Worm (Caenorhabditis elegans) whole organism, L4 larva: ENCODE data around the gene pqn-53.

Experiments used
- F44E2.7 ChIP-seq: fragments of 200-800 bp; sonication (Bioruptor generic); IDR thresholded peaks from 2 replicates; pipeline ENCODE4 v2.1.2; 2022; ENCODE audit warnings: missing genetic modification characterization, missing compliant biosample characterization
- T20F7.1 ChIP-seq: fragments of 200-800 bp; sonication (Bioruptor generic); optimal IDR thresholded peaks from 2 replicates; lab custom pipeline; 2018; ENCODE audit warnings: mild to moderate bottlenecking, missing genetic modification characterization, missing compliant biosample characterization
- T26A8.4 ChIP-seq: fragments of 200-800 bp; sonication (Bioruptor generic); IDR thresholded peaks from 2 replicates; pipeline ENCODE4 v1.3.6; 2022; ENCODE audit warnings: missing genetic modification characterization, missing compliant biosample characterization
- Y75B8A.6 ChIP-seq: fragments of 200-800 bp; sonication (Bioruptor generic); IDR thresholded peaks from 2 replicates; pipeline ENCODE4 v1.3.6; 2022; ENCODE audit warnings: missing genetic modification reagents, missing genetic modification characterization, missing compliant biosample characterization
- aha-1 ChIP-seq: fragments of 150-350 bp; peaks from one replicate; lab custom pipeline; 2014; ENCODE audit warnings: missing biosample characterization, missing genetic modification characterization
- aly-2 ChIP-seq: sonication (generic microtip); optimal IDR thresholded peaks from 2 replicates; lab custom pipeline; 2018; ENCODE audit warnings: missing biosample characterization, missing genetic modification characterization
- ama-1 ChIP-seq: fragments of 150-350 bp; optimal IDR thresholded peaks from 2 replicates; lab custom pipeline; 2014; ENCODE audit warnings: inconsistent platforms, mixed read lengths
- arid-1 ChIP-seq: fragments of 200-800 bp; sonication (Bioruptor generic); conservative IDR thresholded peaks from 2 replicates; pipeline ENCODE4 v1.3.6; 2022; ENCODE audit warnings: missing genetic modification reagents, missing genetic modification characterization, missing compliant biosample characterization
- ceh-28 ChIP-seq: fragments of 150-350 bp; optimal IDR thresholded peaks from 2 replicates; lab custom pipeline; 2014; ENCODE audit warnings: missing biosample characterization, missing genetic modification reagents, missing genetic modification characterization
- ceh-32 ChIP-seq: sonication (generic microtip); optimal IDR thresholded peaks from 2 replicates; lab custom pipeline; 2016; ENCODE audit warnings: mild to moderate bottlenecking, missing genetic modification characterization, missing compliant biosample characterization; ENCODE audit not compliant: poor library complexity
- ceh-82 ChIP-seq: sonication (generic microtip); optimal IDR thresholded peaks from 2 replicates; lab custom pipeline; 2017; ENCODE audit warnings: missing biosample characterization, missing genetic modification characterization
- ctbp-1 ChIP-seq: fragments of 200-800 bp; sonication (Bioruptor generic); IDR thresholded peaks from 2 replicates; pipeline ENCODE4 v1.3.6; 2022; ENCODE audit warnings: missing genetic modification reagents, missing genetic modification characterization, missing compliant biosample characterization
- daf-12 ChIP-seq: fragments of 150-350 bp; optimal IDR thresholded peaks from 2 replicates; lab custom pipeline; 2014; ENCODE audit warnings: missing biosample characterization, missing genetic modification reagents, missing genetic modification characterization
- daf-16 ChIP-seq, 3 experiments: sonication (generic microtip); optimal IDR thresholded peaks; 2 replicates each; lab custom pipeline; 2016 to 2017; ENCODE audit warnings: missing genetic modification characterization in 3 of 3, missing genetic modification reagents in 3 of 3, mild to moderate bottlenecking in 2 of 3, missing compliant biosample characterization in 2 of 3, missing biosample characterization in 1 of 3, moderate library complexity in 1 of 3
- dmd-6 ChIP-seq: fragments of 200-800 bp; sonication (Bioruptor generic); IDR thresholded peaks from 2 replicates; pipeline ENCODE4 v1.3.6; 2022; ENCODE audit warnings: missing genetic modification reagents, missing genetic modification characterization, missing compliant biosample characterization
- dpl-1 ChIP-seq: fragments of 150-350 bp; optimal IDR thresholded peaks from 2 replicates; lab custom pipeline; 2014; ENCODE audit warnings: missing biosample characterization, missing genetic modification reagents, missing genetic modification characterization
- duxl-1 ChIP-seq: sonication (generic microtip); optimal IDR thresholded peaks from 2 replicates; lab custom pipeline; 2016; ENCODE audit warnings: mild to moderate bottlenecking, missing genetic modification characterization, moderate library complexity, missing compliant biosample characterization; ENCODE audit not compliant: poor library complexity
- dve-1 ChIP-seq: sonication (generic microtip); optimal IDR thresholded peaks from 2 replicates; lab custom pipeline; 2017; ENCODE audit warnings: antibody characterized with exemption, mild to moderate bottlenecking, missing genetic modification characterization, missing compliant biosample characterization; ENCODE audit not compliant: insufficient read depth
- fkh-10 ChIP-seq: fragments of 150-350 bp; optimal IDR thresholded peaks from 2 replicates; lab custom pipeline; 2014; ENCODE audit warnings: missing biosample characterization, missing genetic modification reagents, missing genetic modification characterization
- fos-1 ChIP-seq: fragments of 150-350 bp; optimal IDR thresholded peaks from 2 replicates; lab custom pipeline; 2014; ENCODE audit warnings: missing biosample characterization, missing genetic modification characterization
- hif-1 ChIP-seq, 2 experiments: sonication (generic microtip); optimal IDR thresholded peaks; 2 replicates each; lab custom pipeline; 2016 to 2017; ENCODE audit warnings: missing compliant biosample characterization in 2 of 2, missing genetic modification characterization in 2 of 2, missing genetic modification reagents in 2 of 2, missing genotype in 2 of 2, mild to moderate bottlenecking in 1 of 2
- hlh-30 ChIP-seq: sonication (generic microtip); optimal IDR thresholded peaks from 2 replicates; lab custom pipeline; 2017; ENCODE audit warnings: antibody characterized with exemption, mild to moderate bottlenecking, missing genetic modification characterization, missing compliant biosample characterization; ENCODE audit not compliant: insufficient read depth
- hmg-1.1 ChIP-seq: fragments of 200-800 bp; sonication (Bioruptor generic); IDR thresholded peaks from 2 replicates; pipeline ENCODE4 v1.3.6; 2022; ENCODE audit warnings: missing genetic modification reagents, missing genetic modification characterization, missing compliant biosample characterization
- lim-7 ChIP-seq: fragments of 200-800 bp; sonication (Bioruptor generic); IDR thresholded peaks from 2 replicates; pipeline ENCODE4 v1.3.6; 2022; ENCODE audit warnings: missing genetic modification characterization, missing compliant biosample characterization
- lin-29 ChIP-seq: fragments of 200-800 bp; sonication (Bioruptor generic); IDR thresholded peaks from 2 replicates; pipeline ENCODE4 v1.3.6; 2022; ENCODE audit warnings: missing genetic modification reagents, missing genetic modification characterization, missing compliant biosample characterization
- lsy-2 ChIP-seq, 2 experiments: fragments of 150-350 bp in 1 of 2; sonication (generic microtip) in 1 of 2; optimal IDR thresholded peaks; 2 replicates each; lab custom pipeline; 2014 to 2017; ENCODE audit warnings: missing biosample characterization in 2 of 2, missing genetic modification characterization in 2 of 2
- mdl-1 ChIP-seq, 2 experiments: fragments of 150-350 bp in 1 of 2; sonication (generic microtip) in 1 of 2; optimal IDR thresholded peaks; 2 replicates each; lab custom pipeline; 2014 to 2017; ENCODE audit warnings: missing biosample characterization in 2 of 2, missing genetic modification characterization in 2 of 2
- mep-1 ChIP-seq: fragments of 150-350 bp; sonication (generic microtip); optimal IDR thresholded peaks from 3 replicates; lab custom pipeline; 2014; ENCODE audit warnings: missing biosample characterization, missing genetic modification characterization
- mes-2 ChIP-seq: sonication (generic microtip); optimal IDR thresholded peaks from 2 replicates; lab custom pipeline; 2016; ENCODE audit warnings: missing genotype, mild to moderate bottlenecking, missing genetic modification characterization, missing compliant biosample characterization; ENCODE audit not compliant: poor library complexity, severe bottlenecking
- mxl-2 ChIP-seq: fragments of 200-800 bp; sonication (Bioruptor generic); conservative IDR thresholded peaks from 2 replicates; pipeline ENCODE4 v1.3.6; 2022; ENCODE audit warnings: missing genetic modification reagents, missing genetic modification characterization, missing compliant biosample characterization
- nhr-102 ChIP-seq: sonication (generic microtip); optimal IDR thresholded peaks from 2 replicates; lab custom pipeline; 2016; ENCODE audit warnings: mild to moderate bottlenecking, missing genetic modification characterization, moderate library complexity, missing compliant biosample characterization
- nhr-28 ChIP-seq: fragments of 150-350 bp; optimal IDR thresholded peaks from 2 replicates; lab custom pipeline; 2014; ENCODE audit warnings: missing biosample characterization, missing genetic modification characterization
- nhr-42 ChIP-seq: fragments of 200-800 bp; sonication (Bioruptor generic); IDR thresholded peaks from 2 replicates; pipeline ENCODE4 v1.3.6; 2022; ENCODE audit warnings: missing genetic modification characterization, missing compliant biosample characterization
- nhr-6 ChIP-seq: fragments of 150-350 bp; optimal IDR thresholded peaks from 2 replicates; lab custom pipeline; 2014; ENCODE audit warnings: missing biosample characterization, missing genetic modification characterization
- php-3 ChIP-seq: fragments of 200-800 bp; sonication (Bioruptor generic); IDR thresholded peaks from 2 replicates; pipeline ENCODE4 v1.3.6; 2022; ENCODE audit warnings: missing genetic modification reagents, missing genetic modification characterization, missing compliant biosample characterization
- pqm-1 ChIP-seq: sonication (generic microtip); optimal IDR thresholded peaks from 2 replicates; lab custom pipeline; 2017; ENCODE audit warnings: missing biosample characterization, missing genetic modification characterization
- saeg-2 ChIP-seq: fragments of 200-800 bp; sonication (Bioruptor generic); IDR thresholded peaks from 2 replicates; pipeline ENCODE4 v1.3.6; 2022; ENCODE audit warnings: missing genetic modification reagents, missing genetic modification characterization, missing compliant biosample characterization
- snpc-4 ChIP-seq: fragments of 150-350 bp; optimal IDR thresholded peaks from 2 replicates; lab custom pipeline; 2014; ENCODE audit warnings: missing biosample characterization, missing genetic modification characterization
- zag-1 ChIP-seq: fragments of 150-350 bp; optimal IDR thresholded peaks from 2 replicates; lab custom pipeline; 2014; ENCODE audit warnings: missing biosample characterization, missing genetic modification characterization
- zfp-2 ChIP-seq: sonication (generic microtip); optimal IDR thresholded peaks from 2 replicates; lab custom pipeline; 2016; ENCODE audit warnings: mild to moderate bottlenecking, missing genetic modification characterization, missing compliant biosample characterization
- zip-2 ChIP-seq: fragments of 150-350 bp; optimal IDR thresholded peaks from 2 replicates; lab custom pipeline; 2014; ENCODE audit warnings: missing biosample characterization, missing genetic modification characterization

pqn-53 gene

ce11 chrV:12103920-12104319 is 38.7 kb upstream of the pqn-53 start, which contains the start of gene nhr-153:
Gene nhr-153 (plus strand): TSS chrV:12104220.
- peak; percentile 19 for TF ChIP-seq nhr-28 (tag; lab: Kevin White, UChicago)
- TF ChIP-seq aha-1 (tag; lab: Kevin White, UChicago): peak; percentile 67
- TF ChIP-seq dve-1 (tag; lab: Kevin White, UChicago): no peak
- TF ChIP-seq, all 104 proteins: peak for 2

ce11 chrV:12100794-12101343 is 35.7 kb upstream of the pqn-53 start, which contains the start of gene nhr-154:
Gene nhr-154 (plus strand): TSS chrV:12101293.
- TF ChIP-seq lsy-2 (tag; optimal IDR thresholded peaks at IDR 0.05; lab: Kevin White, UChicago) (peak in 1 of 2 experiments; percentile 49), nhr-6 (tag; lab: Kevin White, UChicago) (peak; percentile 81), daf-16 (GFP tag; optimal IDR thresholded peaks at IDR 0.05; lab: Kevin White, UChicago) (no peak), daf-16 (tag; optimal IDR thresholded peaks at IDR 0.05; lab: Kevin White, UChicago) (peak; percentile 33), dve-1 (tag; lab: Kevin White, UChicago) (peak; percentile 48), ceh-32 (no peak), ceh-82 (tag; lab: Kevin White, UChicago) (no peak), snpc-4 (tag; lab: Kevin White, UChicago) (no peak), mep-1 (tag; lab: Kevin White, UChicago) (peak; percentile 20), pqm-1 (tag; lab: Kevin White, UChicago) (peak; percentile 4), hmg-1.1 (GFP tag; lab: Robert Waterston, UW) (peak; percentile 52; the same call in 1 of the 2 replicates), aha-1 (tag; lab: Kevin White, UChicago) (peak; percentile 52), hif-1 (tag; optimal IDR thresholded peaks at IDR 0.05; lab: Kevin White, UChicago) (peak in 1 of 2 experiments; percentile 62), nhr-28 (tag; lab: Kevin White, UChicago) (peak; percentile 39), dmd-6 (peak; percentile 6; the same call in 1 of the 2 replicates), nhr-102 (tag; lab: Kevin White, UChicago) (no peak)

- TF ChIP-seq hlh-30 (tag; lab: Kevin White, UChicago): no peak
- TF ChIP-seq nhr-28 (tag; lab: Kevin White, UChicago): peak; percentile 82
Measured at ce11 chrV:12098123-12098522, 32.9 kb upstream of the pqn-53 start, which contains the start of gene nhr-209. Gene nhr-209 (plus strand): TSS chrV:12098149.

ce11 chrV:12095865-12096264 is 30.7 kb upstream of the pqn-53 start, which contains the start of gene nhr-207:
Gene nhr-207 (plus strand): TSS chrV:12096146.
- TF ChIP-seq zfp-2 (no peak), dve-1 (tag; lab: Kevin White, UChicago) (peak; percentile 45), nhr-6 (tag; lab: Kevin White, UChicago) (peak; percentile 85), aly-2 (tag; lab: Kevin White, UChicago) (no peak), duxl-1 (tag; lab: Kevin White, UChicago) (no peak), dpl-1 (GFP tag; lab: Kevin White, UChicago) (no peak), fkh-10 (GFP tag; lab: Kevin White, UChicago) (no peak), pqm-1 (tag; lab: Kevin White, UChicago) (no peak), T20F7.1 (GFP tag; lab: Kevin White, UChicago) (no peak), ceh-82 (tag; lab: Kevin White, UChicago) (no peak), lin-29 (GFP tag; lab: Robert Waterston, UW) (no peak), ama-1 (lab: Kevin White, UChicago) (no peak), ceh-28 (tag; lab: Kevin White, UChicago) (no peak), ceh-32 (no peak), zag-1 (tag; lab: Kevin White, UChicago) (no peak), hmg-1.1 (GFP tag; lab: Robert Waterston, UW) (no peak), fos-1 (no peak), lim-7 (GFP tag; lab: Robert Waterston, UW) (no peak), saeg-2 (no peak), daf-16 (GFP tag; optimal IDR thresholded peaks at IDR 0.05; lab: Kevin White, UChicago) (no peak), daf-16 (tag; optimal IDR thresholded peaks at IDR 0.05; lab: Kevin White, UChicago) (peak; percentile 51), Y75B8A.6 (GFP tag; lab: Robert Waterston, UW) (no peak), php-3 (GFP tag; lab: Robert Waterston, UW) (no peak), F44E2.7 (GFP tag; lab: Robert Waterston, UW) (no peak), daf-12 (tag; lab: Kevin White, UChicago) (no peak), T26A8.4 (GFP tag; lab: Robert Waterston, UW) (no peak), lsy-2 (tag; optimal IDR thresholded peaks at IDR 0.05; lab: Kevin White, UChicago) (no peak), mes-2 (tag; lab: Kevin White, UChicago) (no peak), mxl-2 (GFP tag; lab: Robert Waterston, UW) (no peak), nhr-42 (GFP tag; lab: Robert Waterston, UW) (no peak), zip-2 (tag; lab: Kevin White, UChicago) (no peak), mdl-1 (tag; optimal IDR thresholded peaks at IDR 0.05; lab: Kevin White, UChicago) (peak in 1 of 2 experiments; percentile 71), arid-1 (GFP tag; lab: Robert Waterston, UW) (no peak), dmd-6 (peak; percentile 85), ctbp-1 (GFP tag; lab: Robert Waterston, UW) (no peak)
